Fruit fly (Drosophila melanogaster) whole organism, wandering third instar larva: ENCODE data around the gene CG1636.

ENCODE experiments used
- Abd-B ChIP-seq: fragments of >200 bp; optimal IDR thresholded peaks from 2 replicates; lab custom pipeline; 2017; ENCODE audit warnings: missing biosample characterization, missing genetic modification characterization
- CG32264 ChIP-seq: fragments of 200-800 bp; sonication (Bioruptor generic); optimal IDR thresholded peaks from 2 replicates; lab custom pipeline; 2016; ENCODE audit warnings: missing biosample characterization, missing genetic modification characterization
- CG9705 ChIP-seq: fragments of 200-800 bp; sonication (Bioruptor generic); optimal IDR thresholded peaks from 2 replicates; lab custom pipeline; 2018; ENCODE audit warnings: missing biosample characterization, mild to moderate bottlenecking, missing genetic modification characterization
- CrebA ChIP-seq: fragments of 200-800 bp; sonication (Bioruptor generic); optimal IDR thresholded peaks from 2 replicates; lab custom pipeline; 2016; ENCODE audit warnings: missing biosample characterization, mild to moderate bottlenecking, missing genetic modification characterization, borderline replicate concordance
- Dfd ChIP-seq: fragments of >200 bp; optimal IDR thresholded peaks from 2 replicates; lab custom pipeline; 2017; ENCODE audit warnings: missing biosample characterization, missing genetic modification characterization
- Dif ChIP-seq: fragments of 200-275, 200-300 bp; sonication (Bioruptor generic); optimal IDR thresholded peaks from 2 replicates; lab custom pipeline; 2018; ENCODE audit warnings: missing biosample characterization, missing genetic modification characterization; ENCODE audit not compliant: partially characterized antibody
- GATAd ChIP-seq: sonication (Bioruptor generic); optimal IDR thresholded peaks from 2 replicates; lab custom pipeline; 2016; ENCODE audit warnings: missing biosample characterization, missing genetic modification characterization
- HLH106 ChIP-seq: fragments of 200-800 bp; optimal IDR thresholded peaks from 3 replicates; lab custom pipeline; 2019; ENCODE audit warnings: missing biosample characterization, mild to moderate bottlenecking, missing genetic modification characterization, moderate library complexity
- Hnf4 ChIP-seq: fragments of 200-800 bp; sonication (Bioruptor generic); optimal IDR thresholded peaks from 2 replicates; lab custom pipeline; 2016; ENCODE audit warnings: missing biosample characterization, mild to moderate bottlenecking, missing genetic modification characterization
- Hr78 ChIP-seq: fragments of >200 bp; optimal IDR thresholded peaks from 2 replicates; lab custom pipeline; 2017; ENCODE audit warnings: missing biosample characterization, missing genetic modification characterization
- Hr83 ChIP-seq: fragments of 200-300 bp; sonication (Bioruptor generic); optimal IDR thresholded peaks from 2 replicates; lab custom pipeline; 2016; ENCODE audit warnings: missing biosample characterization, mild to moderate bottlenecking, missing genetic modification characterization, moderate library complexity; ENCODE audit not compliant: poor library complexity, severe bottlenecking
- Jra ChIP-seq: sonication (Bioruptor generic); optimal IDR thresholded peaks from 2 replicates; lab custom pipeline; 2016; ENCODE audit warnings: missing biosample characterization, missing genetic modification characterization
- Mio ChIP-seq: sonication (Bioruptor generic); optimal IDR thresholded peaks from 2 replicates; lab custom pipeline; 2016; ENCODE audit warnings: missing biosample characterization, missing genetic modification characterization
- Myc ChIP-seq: fragments of >200 bp; optimal IDR thresholded peaks from 2 replicates; lab custom pipeline; 2017
- N ChIP-seq: fragments of >200 bp; optimal IDR thresholded peaks from 2 replicates; lab custom pipeline; 2018; ENCODE audit warnings: missing biosample characterization, missing external identifiers, missing genetic modification characterization
- OdsH ChIP-seq: fragments of 200-800 bp; sonication (Bioruptor generic); optimal IDR thresholded peaks from 2 replicates; lab custom pipeline; 2016; ENCODE audit warnings: missing biosample characterization, mild to moderate bottlenecking, missing genetic modification characterization
- Rel ChIP-seq, 2 experiments: fragments of 200-800 bp; sonication (Bioruptor generic) in 1 of 2; optimal IDR thresholded peaks; 2 replicates in 1 of 2; 3 replicates in 1 of 2; lab custom pipeline; 2016 to 2019; ENCODE audit warnings: mild to moderate bottlenecking in 2 of 2, missing biosample characterization in 2 of 2, missing genetic modification characterization in 2 of 2, moderate library complexity in 1 of 2
- Sp1 ChIP-seq: fragments of 200-800 bp; sonication (Bioruptor generic); optimal IDR thresholded peaks from 3 replicates; lab custom pipeline; 2019; ENCODE audit warnings: missing biosample characterization, mild to moderate bottlenecking, missing genetic modification characterization, moderate library complexity
- Vsx2 ChIP-seq: fragments of 200-300, 225-300 bp; sonication (Bioruptor generic); optimal IDR thresholded peaks from 2 replicates; lab custom pipeline; 2018; ENCODE audit warnings: missing biosample characterization, missing genetic modification characterization; ENCODE audit not compliant: partially characterized antibody
- br ChIP-seq: fragments of 200-800 bp; sonication (Bioruptor generic); optimal IDR thresholded peaks from 2 replicates; lab custom pipeline; 2016; ENCODE audit warnings: missing biosample characterization, missing genetic modification characterization
- brk ChIP-seq: fragments of 200-800 bp; sonication (Bioruptor generic); optimal IDR thresholded peaks from 2 replicates; lab custom pipeline; 2016; ENCODE audit warnings: missing biosample characterization, mild to moderate bottlenecking, missing genetic modification characterization
- dl ChIP-seq, 2 experiments: fragments of 175-275, 200-275 bp in 1 of 2; fragments of 200-275 bp in 1 of 2; sonication (Bioruptor generic); optimal IDR thresholded peaks; lab custom pipeline; 2018; ENCODE audit warnings: mild to moderate bottlenecking in 2 of 2, missing biosample characterization in 2 of 2, missing genetic modification characterization in 2 of 2, moderate library complexity in 2 of 2; ENCODE audit not compliant: partially characterized antibody in 2 of 2, insufficient read depth in 1 of 2
- dmrt93B ChIP-seq: fragments of 200-800 bp; sonication (Bioruptor generic); optimal IDR thresholded peaks from 2 replicates; lab custom pipeline; 2018; ENCODE audit warnings: missing biosample characterization, mild to moderate bottlenecking, missing genetic modification characterization
- dsf ChIP-seq: sonication (Bioruptor generic); optimal IDR thresholded peaks from 2 replicates; lab custom pipeline; 2016; ENCODE audit warnings: missing biosample characterization, missing genetic modification characterization, borderline replicate concordance
- ey ChIP-seq: fragments of 200-800 bp; sonication (Bioruptor generic); optimal IDR thresholded peaks from 2 replicates; lab custom pipeline; 2016; ENCODE audit warnings: missing biosample characterization, missing genetic modification characterization
- foxo ChIP-seq, 2 experiments: fragments of 200-800 bp; sonication (Bioruptor generic); optimal IDR thresholded peaks; 2 replicates in 1 of 2; 3 replicates in 1 of 2; lab custom pipeline; 2016 to 2017; ENCODE audit warnings: missing biosample characterization in 2 of 2, missing genetic modification characterization in 2 of 2
- fru ChIP-seq: fragments of 200-800 bp; sonication (Bioruptor generic); optimal IDR thresholded peaks from 3 replicates; lab custom pipeline; 2016; ENCODE audit warnings: missing biosample characterization, mild to moderate bottlenecking, missing genetic modification characterization
- h ChIP-seq: fragments of 200-800 bp; sonication (Bioruptor generic); optimal IDR thresholded peaks from 3 replicates; lab custom pipeline; 2016; ENCODE audit warnings: missing biosample characterization, mild to moderate bottlenecking, missing genetic modification characterization
- jim ChIP-seq: fragments of 175-275, 200-325 bp; sonication (Bioruptor generic); optimal IDR thresholded peaks from 2 replicates; lab custom pipeline; 2016; ENCODE audit warnings: missing biosample characterization, mild to moderate bottlenecking, missing genetic modification characterization
- lola ChIP-seq: fragments of >200 bp; optimal IDR thresholded peaks from 2 replicates; lab custom pipeline; 2017; ENCODE audit warnings: missing biosample characterization, missing genetic modification characterization
- pan ChIP-seq: fragments of >200 bp; optimal IDR thresholded peaks from 2 replicates; lab custom pipeline; 2017
- psq ChIP-seq: fragments of 200-800 bp; sonication (Bioruptor generic); optimal IDR thresholded peaks from 3 replicates; lab custom pipeline; 2017; ENCODE audit warnings: missing biosample characterization, mild to moderate bottlenecking, missing genetic modification characterization, moderate library complexity
- rgr ChIP-seq: fragments of 200-800 bp; sonication (Bioruptor generic); optimal IDR thresholded peaks from 3 replicates; lab custom pipeline; 2016; ENCODE audit warnings: missing biosample characterization, mild to moderate bottlenecking, missing genetic modification characterization
- sage ChIP-seq: fragments of 200-800 bp; sonication (Bioruptor generic); optimal IDR thresholded peaks from 2 replicates; lab custom pipeline; 2016; ENCODE audit warnings: missing biosample characterization, mild to moderate bottlenecking, missing genetic modification characterization
- sv ChIP-seq: fragments of 200-800 bp; sonication (Bioruptor generic); optimal IDR thresholded peaks from 3 replicates; lab custom pipeline; 2016; ENCODE audit warnings: missing biosample characterization, missing genetic modification characterization
- tai ChIP-seq: sonication (Bioruptor generic); optimal IDR thresholded peaks from 2 replicates; lab custom pipeline; 2016; ENCODE audit warnings: missing biosample characterization, missing genetic modification characterization
- usp ChIP-seq: fragments of >200 bp; optimal IDR thresholded peaks from 2 replicates; lab custom pipeline; 2017; ENCODE audit warnings: missing biosample characterization, missing genetic modification characterization
- woc ChIP-seq: sonication (Bioruptor generic); optimal IDR thresholded peaks from 2 replicates; lab custom pipeline; 2016; ENCODE audit warnings: missing biosample characterization, mild to moderate bottlenecking, missing genetic modification characterization

CG1636 gene

dm6 chrX:8243966-8244895 is 29.0 kb upstream of the CG1636 start, which contains the start of gene sni:
Gene sni, minus strand, starts transcription at chrX:8244016.
- TF ChIP-seq Hnf4 (GFP tag; lab: Kevin White, UChicago) = no peak
- TF ChIP-seq dmrt93B = no peak
- TF ChIP-seq psq (GFP tag; lab: Kevin White, UChicago) = no peak
- peak; percentile 60 for TF ChIP-seq Sp1
- no peak for TF ChIP-seq Vsx2 (GFP tag; lab: Kevin White, UChicago)
- TF ChIP-seq foxo (GFP tag; optimal IDR thresholded peaks at IDR 0.05; lab: Kevin White, UChicago) = peak in 1 of 2 experiments; percentile 61
- TF ChIP-seq woc (GFP tag; lab: Kevin White, UChicago) = peak; percentile 54
- TF ChIP-seq CG32264 = peak; percentile 1
- no peak for TF ChIP-seq br (GFP tag; lab: Kevin White, UChicago)
- peak; percentile 68 for TF ChIP-seq h (GFP tag; lab: Kevin White, UChicago)
- TF ChIP-seq Abd-B (GFP tag; lab: Kevin White, UChicago) = no peak
- no peak for TF ChIP-seq Myc
- no peak for TF ChIP-seq CrebA
- TF ChIP-seq jim (GFP tag; lab: Kevin White, UChicago) = no peak
- no peak for TF ChIP-seq tai (GFP tag; lab: Kevin White, UChicago)
- TF ChIP-seq dl (GFP tag; optimal IDR thresholded peaks at IDR 0.05; lab: Kevin White, UChicago; ENCODE audit: insufficient read depth in 1 of 2, partially characterized antibody in 2 of 2) = no peak
- no peak for TF ChIP-seq usp
- TF ChIP-seq brk (GFP tag; lab: Kevin White, UChicago) = no peak
- no peak for TF ChIP-seq Rel (GFP tag; optimal IDR thresholded peaks at IDR 0.05; lab: Kevin White, UChicago)
- TF ChIP-seq Rel (tag; optimal IDR thresholded peaks at IDR 0.05; lab: Kevin White, UChicago) = no peak
- TF ChIP-seq ey (GFP tag; lab: Kevin White, UChicago) = peak; percentile 56
- peak; percentile 69 for TF ChIP-seq fru (GFP tag; lab: Kevin White, UChicago)
- TF ChIP-seq Mio (GFP tag; lab: Kevin White, UChicago) = no peak
- no peak for TF ChIP-seq Dif (GFP tag; lab: Kevin White, UChicago)
- TF ChIP-seq Jra (GFP tag; lab: Kevin White, UChicago) = no peak
- no peak for TF ChIP-seq N (GFP tag; lab: Kevin White, UChicago)
- no peak for TF ChIP-seq lola
- no peak for TF ChIP-seq CG9705 (GFP tag; lab: Kevin White, UChicago)
- no peak for TF ChIP-seq Dfd (GFP tag; lab: Kevin White, UChicago)
- TF ChIP-seq Hr78 = no peak
- TF ChIP-seq GATAd (GFP tag; lab: Kevin White, UChicago) = no peak
- TF ChIP-seq sv (GFP tag; lab: Kevin White, UChicago) = no peak
- peak; percentile 62 for TF ChIP-seq OdsH (GFP tag; lab: Kevin White, UChicago)
- no peak for TF ChIP-seq pan (lab: Kevin White, UChicago)
- TF ChIP-seq sage (GFP tag; lab: Kevin White, UChicago) = no peak
- no peak for TF ChIP-seq dsf (GFP tag; lab: Kevin White, UChicago)
- peak; percentile 65 for TF ChIP-seq rgr
- no peak for TF ChIP-seq Hr83 (GFP tag; lab: Kevin White, UChicago)
- TF ChIP-seq HLH106 (tag; lab: Kevin White, UChicago) = peak; percentile 57
